Worm (Caenorhabditis elegans) whole organism, midembryonic: ENCODE measurements around the gene B0304.2.

ENCODE experiments used
- T22C8.4 ChIP-seq: fragments of 200-800 bp; sonication (Bioruptor generic); IDR thresholded peaks from 2 replicates; pipeline ENCODE4 v1.3.6; 2022; ENCODE audit warnings: missing genetic modification characterization, missing compliant biosample characterization
- cog-1 ChIP-seq: sonication (generic microtip); optimal IDR thresholded peaks from 2 replicates; lab custom pipeline; 2016; ENCODE audit warnings: missing genetic modification characterization, missing compliant biosample characterization
- flt-1 ChIP-seq: fragments of 200-800 bp; sonication (Bioruptor generic); IDR thresholded peaks from 2 replicates; pipeline ENCODE4 v1.3.6; 2022; ENCODE audit warnings: missing genetic modification characterization, missing compliant biosample characterization
- klf-2 ChIP-seq: fragments of 200-800 bp; sonication (Bioruptor generic); conservative IDR thresholded peaks from 2 replicates; pipeline ENCODE4 v1.3.6; 2022; ENCODE audit warnings: missing genetic modification reagents, missing genetic modification characterization, missing compliant biosample characterization
- med-1 ChIP-seq: sonication (generic microtip); optimal IDR thresholded peaks from 2 replicates; lab custom pipeline; 2017; ENCODE audit warnings: missing genetic modification characterization, mild to moderate bottlenecking, missing compliant biosample characterization, antibody characterized with exemption, missing genetic modification reagents; ENCODE audit not compliant: insufficient read depth
- tab-1 ChIP-seq: fragments of 200-800 bp; sonication (Bioruptor generic); IDR thresholded peaks from 2 replicates; pipeline ENCODE4 v1.3.6; 2022; ENCODE audit warnings: missing genetic modification characterization, missing compliant biosample characterization
- ztf-23 ChIP-seq: fragments of 200-800 bp; sonication (Bioruptor generic); IDR thresholded peaks from 2 replicates; pipeline ENCODE4 v1.3.6; 2022; ENCODE audit warnings: missing genetic modification reagents, missing genetic modification characterization, missing compliant biosample characterization

DNA sequence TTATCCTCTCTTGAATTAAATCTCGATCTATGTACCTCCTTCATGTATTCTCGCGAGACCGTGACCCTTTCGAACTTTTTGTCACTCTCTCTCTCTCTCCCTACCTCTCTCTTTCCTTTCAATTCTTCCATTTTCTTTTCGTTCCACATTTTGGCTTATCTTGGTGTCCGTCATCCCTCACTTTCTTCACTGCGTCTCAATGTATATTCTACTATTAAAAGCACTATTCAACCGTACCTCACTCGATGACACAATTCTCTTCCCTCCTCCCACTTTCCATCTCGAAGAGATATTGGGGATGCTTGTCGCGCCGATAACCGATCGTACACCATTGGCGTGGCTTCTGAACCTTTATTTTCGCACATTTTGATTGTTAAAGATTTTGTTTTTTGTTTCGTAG is 12.7 kb upstream of the B0304.2 start:
- TF ChIP-seq med-1 (GFP tag; lab: Kevin White, UChicago) = no peak
- TF ChIP-seq cog-1 (tag; lab: Kevin White, UChicago) = no peak
- no peak for TF ChIP-seq T22C8.4 (GFP tag; lab: Robert Waterston, UW)
- TF ChIP-seq flt-1 (GFP tag; lab: Robert Waterston, UW) = no peak
- TF ChIP-seq ztf-23 (GFP tag; lab: Robert Waterston, UW) = no peak
- no peak for TF ChIP-seq klf-2 (GFP tag; lab: Robert Waterston, UW)
- TF ChIP-seq tab-1 = no peak
